Fruit fly (Drosophila melanogaster) whole organism, pupa: Measurements from ENCODE around the gene gudu.

Source experiments
- CG10348 ChIP-seq: fragments of 200-800 bp; sonication (Bioruptor generic); IDR thresholded peaks from 2 replicates; pipeline ENCODE4 v1.3.6; 2022; ENCODE audit warnings: missing biosample characterization, missing genetic modification characterization
- CG12605 ChIP-seq: fragments of 200-800 bp; sonication (Bioruptor generic); IDR thresholded peaks from 2 replicates; pipeline ENCODE4 v1.3.6; 2022; ENCODE audit warnings: missing biosample characterization, missing genetic modification characterization
- CG13204 ChIP-seq: fragments of 200-800 bp; sonication (Bioruptor generic); optimal IDR thresholded peaks from 2 replicates; lab custom pipeline; 2018; ENCODE audit warnings: missing biosample characterization, mild to moderate bottlenecking, missing genetic modification characterization, moderate library complexity
- CG14655 ChIP-seq: fragments of 200-800 bp; sonication (Bioruptor generic); optimal IDR thresholded peaks from 3 replicates; lab custom pipeline; 2017; ENCODE audit warnings: mild to moderate bottlenecking, missing biosample characterization, missing genetic modification reagents, missing genetic modification characterization
- CG15710 ChIP-seq: fragments of 200-800 bp; sonication (Bioruptor generic); optimal IDR thresholded peaks from 2 replicates; lab custom pipeline; 2018; ENCODE audit warnings: missing biosample characterization, mild to moderate bottlenecking, missing genetic modification characterization, moderate library complexity
- CG17806 ChIP-seq: fragments of 200-800 bp; sonication (Bioruptor generic); optimal IDR thresholded peaks from 2 replicates; lab custom pipeline; 2018; ENCODE audit warnings: missing biosample characterization, mild to moderate bottlenecking, missing genetic modification characterization, moderate library complexity
- CG32121 ChIP-seq: fragments of 200-800 bp; sonication (Bioruptor generic); IDR thresholded peaks from 2 replicates; pipeline ENCODE4 v1.3.6; 2022; ENCODE audit warnings: missing biosample characterization, missing genetic modification characterization
- CG34367 ChIP-seq: fragments of 200-800 bp; sonication (Bioruptor generic); optimal IDR thresholded peaks from 2 replicates; lab custom pipeline; 2018; ENCODE audit warnings: missing biosample characterization, mild to moderate bottlenecking, missing genetic modification characterization
- CG4496 ChIP-seq: fragments of 200-800 bp; sonication (Bioruptor generic); IDR thresholded peaks from 3 replicates; pipeline ENCODE4 v1.3.6; 2022; ENCODE audit warnings: missing biosample characterization, missing genetic modification characterization
- CG8159 ChIP-seq: fragments of 200-800 bp; sonication (Bioruptor generic); optimal IDR thresholded peaks from 3 replicates; lab custom pipeline; 2018; ENCODE audit warnings: missing biosample characterization, mild to moderate bottlenecking, missing genetic modification characterization, moderate library complexity
- CG8301 ChIP-seq: fragments of 200-800 bp; sonication (Bioruptor generic); optimal IDR thresholded peaks from 2 replicates; lab custom pipeline; 2018; ENCODE audit warnings: missing biosample characterization, mild to moderate bottlenecking, missing genetic modification characterization
- CG9948 ChIP-seq: fragments of 200-800 bp; sonication (Bioruptor generic); optimal IDR thresholded peaks from 2 replicates; lab custom pipeline; 2018; ENCODE audit warnings: missing biosample characterization, mild to moderate bottlenecking, missing genetic modification characterization, moderate library complexity
- D1 ChIP-seq: fragments of 200-800 bp; sonication (Bioruptor generic); optimal IDR thresholded peaks from 2 replicates; lab custom pipeline; 2018; ENCODE audit warnings: missing biosample characterization, mild to moderate bottlenecking, missing genetic modification characterization, moderate library complexity
- EcR ChIP-seq: fragments of 200-800 bp; sonication (Bioruptor generic); optimal IDR thresholded peaks from 3 replicates; lab custom pipeline; 2019; ENCODE audit warnings: missing biosample characterization, missing genetic modification characterization, mild to moderate bottlenecking, moderate library complexity, missing genetic modification reagents
- Ets98B ChIP-seq: fragments of 200-800 bp; sonication (Bioruptor generic); IDR thresholded peaks from 2 replicates; pipeline ENCODE4 v1.3.6; 2022; ENCODE audit warnings: missing biosample characterization, missing genetic modification characterization
- Pif1A ChIP-seq: fragments of 200-800 bp; sonication (Bioruptor generic); optimal IDR thresholded peaks from 3 replicates; lab custom pipeline; 2016; ENCODE audit warnings: missing biosample characterization, missing genetic modification characterization
- Pif1B ChIP-seq: fragments of 200-800 bp; sonication (Bioruptor generic); optimal IDR thresholded peaks from 3 replicates; lab custom pipeline; 2016; ENCODE audit warnings: missing biosample characterization, missing genetic modification characterization
- Snoo ChIP-seq: fragments of 200-800 bp; sonication (Bioruptor generic); optimal IDR thresholded peaks from 3 replicates; lab custom pipeline; 2017; ENCODE audit warnings: missing biosample characterization, mild to moderate bottlenecking, missing genetic modification characterization, inconsistent platforms
- fd96Ca ChIP-seq: fragments of 200-800 bp; sonication (Bioruptor generic); IDR thresholded peaks from 3 replicates; pipeline ENCODE4 v1.3.6; 2022; ENCODE audit warnings: missing biosample characterization, missing genetic modification characterization
- gl ChIP-seq: fragments of 200-800 bp; sonication (Bioruptor generic); optimal IDR thresholded peaks from 2 replicates; lab custom pipeline; 2018; ENCODE audit warnings: missing biosample characterization, mild to moderate bottlenecking, missing genetic modification characterization
- rn ChIP-seq: fragments of 200-800 bp; sonication (Bioruptor generic); IDR thresholded peaks from 2 replicates; pipeline ENCODE4 v1.3.6; 2022; ENCODE audit warnings: missing biosample characterization, missing genetic modification characterization

gudu gene

DNA sequence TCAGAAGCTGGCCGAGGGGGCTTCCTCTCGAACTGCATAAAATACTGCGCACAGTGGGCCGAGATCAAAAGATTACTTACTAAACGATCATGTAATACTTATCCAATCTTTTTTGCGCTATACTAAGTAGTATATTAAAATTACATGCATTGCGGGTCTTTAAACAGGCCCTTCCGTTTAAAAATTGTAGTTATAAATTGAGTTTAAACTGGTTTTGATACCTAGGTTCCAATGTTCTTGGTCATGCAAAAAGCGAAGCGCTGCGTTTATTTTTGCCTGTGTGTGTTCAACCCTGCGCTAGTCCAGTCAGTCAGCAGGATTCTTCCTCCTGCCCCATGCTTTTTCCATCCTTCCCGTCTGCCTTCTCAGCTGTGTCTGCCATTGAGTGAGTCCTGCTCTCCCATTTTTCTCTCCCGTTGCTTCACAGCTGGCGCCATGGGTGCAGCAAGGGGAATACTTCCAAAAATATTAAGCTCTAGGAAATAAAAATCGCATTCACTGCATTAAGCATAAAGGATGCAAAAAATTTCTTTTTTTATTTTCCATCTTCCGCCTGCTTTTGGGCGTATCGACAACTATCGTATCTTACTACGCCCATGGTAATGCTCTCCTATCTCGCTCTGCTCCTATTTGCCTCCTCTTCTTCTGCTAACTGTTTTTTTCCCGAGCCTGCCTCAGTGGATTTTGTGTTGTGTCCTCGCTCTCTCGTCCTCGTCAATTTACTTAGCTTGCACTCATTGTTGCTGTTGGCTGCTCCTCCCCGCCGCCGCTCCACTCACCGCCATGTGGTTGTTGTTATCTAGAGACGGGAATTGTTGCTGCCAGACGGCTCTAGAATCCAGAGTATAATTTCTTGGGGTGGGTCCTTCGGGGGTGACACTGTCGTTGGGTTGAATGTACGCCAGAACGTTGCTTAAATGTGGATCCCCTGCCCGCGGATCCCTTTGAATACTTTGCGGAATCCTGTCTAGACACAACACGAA lies 32.3 kb downstream of the gudu start:
- TF ChIP-seq CG9948 (tag; lab: Kevin White, UChicago) (peak; percentile 78), Ets98B (peak; percentile 64), CG12605 (peak; percentile 57), CG4496 (GFP tag; lab: Robert Waterston, UW) (no peak; the same call in 2 of the 3 replicates), EcR (peak; percentile 90), CG14655 (GFP tag; lab: Kevin White, UChicago) (peak; percentile 81), Pif1A (GFP tag; lab: Kevin White, UChicago) (peak; percentile 86), gl (tag; lab: Kevin White, UChicago) (peak; percentile 63), Pif1B (peak; percentile 74), D1 (tag; lab: Kevin White, UChicago) (peak; percentile 38), rn (GFP tag; lab: Robert Waterston, UW) (peak; percentile 76), CG17806 (tag; lab: Kevin White, UChicago) (peak; percentile 84), fd96Ca (GFP tag; lab: Robert Waterston, UW) (peak; percentile 88), CG13204 (GFP tag; lab: Kevin White, UChicago) (peak; percentile 77), CG10348 (no peak), CG8301 (tag; lab: Kevin White, UChicago) (peak; percentile 68), CG34367 (peak; percentile 76), CG32121 (GFP tag; lab: Robert Waterston, UW) (peak; percentile 64), Snoo (tag; lab: Kevin White, UChicago) (peak; percentile 68), CG8159 (tag; lab: Kevin White, UChicago) (peak; percentile 92), CG15710 (tag; lab: Kevin White, UChicago) (peak; percentile 96)

DNA sequence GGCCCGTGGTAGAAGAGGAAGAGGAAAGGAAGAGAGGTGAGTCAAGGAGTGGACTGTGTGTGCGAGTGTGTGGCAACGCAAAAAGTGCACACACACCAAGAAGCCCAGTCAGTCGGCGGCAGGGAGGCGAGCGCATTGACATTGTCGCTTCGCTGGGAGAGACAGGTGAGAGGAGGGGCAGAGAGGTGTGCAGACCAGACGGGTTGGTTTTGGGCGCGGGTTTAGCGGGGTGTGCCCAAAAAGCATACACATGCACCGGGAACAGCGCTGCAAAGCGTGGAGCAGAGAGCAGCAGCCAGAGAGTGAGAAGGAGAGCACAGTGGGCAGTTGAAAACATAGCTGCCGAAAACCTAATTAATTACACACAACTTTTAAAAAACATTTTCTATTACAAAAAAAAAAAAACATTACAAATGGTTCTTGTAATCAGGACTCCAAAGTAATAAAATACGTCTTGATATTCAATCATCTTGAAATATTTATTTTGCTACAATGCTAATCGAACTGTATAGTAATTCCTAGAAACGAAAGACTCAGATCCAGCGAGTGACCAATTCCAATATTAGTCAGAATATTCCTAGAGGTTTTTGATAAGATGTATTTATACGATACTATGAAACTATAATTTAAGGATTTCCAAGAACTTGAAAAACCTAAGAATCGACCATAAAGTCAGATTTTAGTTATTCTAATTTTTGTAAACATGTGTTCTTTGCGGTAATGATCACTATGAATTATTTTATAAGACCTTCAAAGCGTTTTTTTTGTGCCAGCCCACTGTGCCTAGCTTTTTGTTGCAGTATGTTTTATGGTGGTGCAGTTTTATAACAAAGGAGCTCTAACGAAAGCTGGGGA lies 34.3 kb downstream of the gudu start:
- TF ChIP-seq CG13204 (GFP tag; lab: Kevin White, UChicago) (peak; percentile 80), CG15710 (tag; lab: Kevin White, UChicago) (peak; percentile 65), EcR (peak; percentile 99), Pif1B (peak; percentile 16), rn (GFP tag; lab: Robert Waterston, UW) (0 out of 2 replicates have a peak, but pooled peaks have one; percentile 6), Snoo (tag; lab: Kevin White, UChicago) (peak; percentile 91), CG34367 (peak; percentile 68), CG17806 (tag; lab: Kevin White, UChicago) (peak; percentile 64), CG12605 (peak; percentile 70; the same call in 1 of the 2 replicates), CG32121 (GFP tag; lab: Robert Waterston, UW) (peak; percentile 77), CG9948 (tag; lab: Kevin White, UChicago) (peak; percentile 67), gl (tag; lab: Kevin White, UChicago) (no peak), Pif1A (GFP tag; lab: Kevin White, UChicago) (peak; percentile 63), CG10348 (0 out of 2 replicates have a peak, but pooled peaks have one; percentile 18), D1 (tag; lab: Kevin White, UChicago) (no peak), Ets98B (peak; percentile 76), CG4496 (GFP tag; lab: Robert Waterston, UW) (peak; percentile 82), CG8301 (tag; lab: Kevin White, UChicago) (peak; percentile 67), CG14655 (GFP tag; lab: Kevin White, UChicago) (peak; percentile 84), CG8159 (tag; lab: Kevin White, UChicago) (peak; percentile 83), fd96Ca (GFP tag; lab: Robert Waterston, UW) (peak; percentile 70; the same call in 2 of the 3 replicates)

DNA sequence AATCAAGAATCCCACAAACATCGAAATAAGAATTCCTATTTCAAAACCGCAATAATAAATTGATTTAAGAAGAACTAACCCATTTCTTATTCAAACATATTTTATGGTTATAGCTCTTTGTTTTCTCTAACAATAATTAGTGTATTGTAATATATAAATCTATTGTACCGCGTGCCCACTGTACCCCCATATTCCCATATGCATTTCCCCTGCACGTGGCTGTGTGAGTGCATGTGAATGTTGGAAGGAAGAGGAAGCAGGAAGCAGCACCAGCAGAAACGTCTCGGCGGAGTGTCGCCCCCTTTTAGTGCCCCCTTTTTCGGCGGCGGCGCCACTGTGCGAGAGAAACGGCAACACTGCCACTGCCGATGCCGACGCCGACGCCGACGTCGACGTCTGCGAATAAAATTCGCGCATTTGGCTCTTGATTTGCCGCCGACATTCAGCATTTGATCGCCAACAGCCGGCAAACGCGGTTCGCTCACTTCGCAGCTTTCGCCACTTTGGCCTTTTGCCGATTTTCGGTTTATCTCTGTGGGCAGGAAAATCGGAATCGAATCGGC lies 35.1 kb downstream of the gudu start:
- peak; percentile 58 for TF ChIP-seq CG34367
- TF ChIP-seq CG4496 (GFP tag; lab: Robert Waterston, UW) = peak; percentile 91
- peak; percentile 60 for TF ChIP-seq CG14655 (GFP tag; lab: Kevin White, UChicago)
- TF ChIP-seq Ets98B = peak; percentile 92
- TF ChIP-seq CG8159 (tag; lab: Kevin White, UChicago) = peak; percentile 75
- TF ChIP-seq CG12605 = peak; percentile 75
- TF ChIP-seq gl (tag; lab: Kevin White, UChicago) = peak; percentile 73
- TF ChIP-seq EcR = peak; percentile 85
- peak; percentile 73 for TF ChIP-seq CG8301 (tag; lab: Kevin White, UChicago)
- peak; percentile 71 for TF ChIP-seq Pif1A (GFP tag; lab: Kevin White, UChicago)
- TF ChIP-seq fd96Ca (GFP tag; lab: Robert Waterston, UW) = peak; percentile 86
- peak; percentile 73 for TF ChIP-seq Snoo (tag; lab: Kevin White, UChicago)
- peak; percentile 72 for TF ChIP-seq CG13204 (GFP tag; lab: Kevin White, UChicago)
- TF ChIP-seq Pif1B = peak; percentile 60
- TF ChIP-seq CG17806 (tag; lab: Kevin White, UChicago) = peak; percentile 67
- TF ChIP-seq D1 (tag; lab: Kevin White, UChicago) = peak; percentile 35
- TF ChIP-seq CG32121 (GFP tag; lab: Robert Waterston, UW) = peak; percentile 86
- TF ChIP-seq CG10348 = 0 out of 2 replicates have a peak, but pooled peaks have one; percentile 33
- peak; percentile 45; the same call in 1 of the 2 replicates for TF ChIP-seq rn (GFP tag; lab: Robert Waterston, UW)
- peak; percentile 84 for TF ChIP-seq CG15710 (tag; lab: Kevin White, UChicago)
- peak; percentile 63 for TF ChIP-seq CG9948 (tag; lab: Kevin White, UChicago)
- TF ChIP-seq, all 21 proteins: peak for 21
